Fruit fly (Drosophila melanogaster) whole organism, adult: ENCODE data around the gene CG31415.
A peak's percentile ranks its signal among the peaks of the same experiment; 100 is the strongest.

Source experiments
- CG11617 ChIP-seq: fragments of 200-800 bp; sonication (Bioruptor generic); optimal IDR thresholded peaks from 2 replicates; lab custom pipeline; 2017; ENCODE audit warnings: mild to moderate bottlenecking, missing biosample characterization, missing genetic modification reagents, missing genetic modification characterization
- CG12768 ChIP-seq: fragments of 200-800 bp; sonication (Bioruptor generic); optimal IDR thresholded peaks from 2 replicates; lab custom pipeline; 2017; ENCODE audit warnings: missing biosample characterization, missing genetic modification characterization, mild to moderate bottlenecking, moderate library complexity, missing genetic modification reagents
- CG14711 ChIP-seq: fragments of 200-800 bp; sonication (Bioruptor generic); optimal IDR thresholded peaks from 2 replicates; lab custom pipeline; 2018; ENCODE audit warnings: missing biosample characterization, mild to moderate bottlenecking, missing genetic modification characterization, moderate library complexity
- CG1620 ChIP-seq: fragments of 200-800 bp; sonication (Bioruptor generic); optimal IDR thresholded peaks from 2 replicates; lab custom pipeline; 2016; ENCODE audit warnings: missing biosample characterization, missing genetic modification characterization
- CG33017 ChIP-seq: fragments of 200-800 bp; sonication (Bioruptor generic); optimal IDR thresholded peaks from 2 replicates; lab custom pipeline; 2018; ENCODE audit warnings: missing biosample characterization, mild to moderate bottlenecking, missing genetic modification characterization, moderate library complexity
- CG5204 ChIP-seq: fragments of 200-800 bp; sonication (Bioruptor generic); optimal IDR thresholded peaks from 2 replicates; lab custom pipeline; 2016; ENCODE audit warnings: missing biosample characterization, missing genetic modification characterization
- CG7045 ChIP-seq: fragments of 200-800 bp; sonication (Bioruptor generic); optimal IDR thresholded peaks from 2 replicates; lab custom pipeline; 2017; ENCODE audit warnings: missing biosample characterization, mild to moderate bottlenecking, missing genetic modification characterization
- CG7101 ChIP-seq: fragments of 200-800 bp; sonication (Bioruptor generic); optimal IDR thresholded peaks from 2 replicates; lab custom pipeline; 2018; ENCODE audit warnings: missing biosample characterization, mild to moderate bottlenecking, missing genetic modification characterization, moderate library complexity
- Clk ChIP-seq: fragments of 200-800 bp; sonication (Bioruptor generic); optimal IDR thresholded peaks from 2 replicates; lab custom pipeline; 2017; ENCODE audit warnings: missing biosample characterization, missing genetic modification characterization
- Crg-1 ChIP-seq: fragments of 200-800 bp; sonication (Bioruptor generic); optimal IDR thresholded peaks from 2 replicates; lab custom pipeline; 2016; ENCODE audit warnings: missing biosample characterization, missing genetic modification characterization
- Hr96 ChIP-seq: fragments of 200-800 bp; sonication (Bioruptor generic); optimal IDR thresholded peaks from 2 replicates; lab custom pipeline; 2016; ENCODE audit warnings: missing biosample characterization, missing genetic modification characterization
- Mnt ChIP-seq: fragments of 200-800 bp; sonication (Bioruptor generic); optimal IDR thresholded peaks from 2 replicates; lab custom pipeline; 2016; ENCODE audit warnings: missing biosample characterization, mild to moderate bottlenecking, missing genetic modification characterization
- bab1 ChIP-seq: fragments of 200-800 bp; sonication (Bioruptor generic); optimal IDR thresholded peaks from 3 replicates; lab custom pipeline; 2019; ENCODE audit warnings: missing biosample characterization, mild to moderate bottlenecking, missing genetic modification characterization, moderate library complexity
- cic ChIP-seq: fragments of 200-800 bp; sonication (Bioruptor generic); optimal IDR thresholded peaks from 2 replicates; lab custom pipeline; 2017; ENCODE audit warnings: missing biosample characterization, mild to moderate bottlenecking, missing genetic modification characterization, moderate library complexity
- cnc ChIP-seq, 2 experiments: fragments of >200 bp; optimal IDR thresholded peaks; 2 replicates each; lab custom pipeline; 2017
- kay ChIP-seq: fragments of 200-800 bp; sonication (Bioruptor generic); peaks from one replicate; lab custom pipeline; 2016; ENCODE audit warnings: missing biosample characterization, missing genetic modification characterization, borderline replicate concordance
- ovo ChIP-seq: fragments of 200-800 bp; sonication (Bioruptor generic); optimal IDR thresholded peaks from 2 replicates; lab custom pipeline; 2016; ENCODE audit warnings: missing biosample characterization, missing genetic modification characterization
- pad ChIP-seq: fragments of 200-800 bp; sonication (Bioruptor generic); optimal IDR thresholded peaks from 3 replicates; lab custom pipeline; 2017; ENCODE audit warnings: missing biosample characterization, missing genetic modification characterization, mild to moderate bottlenecking, moderate library complexity, missing genetic modification reagents
- tj ChIP-seq: fragments of 200-800 bp; sonication (Bioruptor generic); optimal IDR thresholded peaks from 3 replicates; lab custom pipeline; 2017; ENCODE audit warnings: missing biosample characterization, mild to moderate bottlenecking, missing genetic modification characterization, moderate library complexity
- toe ChIP-seq: fragments of 200-800 bp; sonication (Bioruptor generic); optimal IDR thresholded peaks from 2 replicates; lab custom pipeline; 2016; ENCODE audit warnings: missing biosample characterization, missing genetic modification characterization

CG31415 gene

dm6 chr3R:9733150-9733549 is 10.2 kb upstream of the CG31415 start, which contains the start of gene alphaTub85E:
TSS of gene alphaTub85E (minus strand) at chr3R:9733250.
- no peak for TF ChIP-seq Hr96
- TF ChIP-seq CG1620 (GFP tag; lab: Kevin White, UChicago): no peak
- no peak for TF ChIP-seq CG7045 (GFP tag; lab: Kevin White, UChicago)
- TF ChIP-seq kay (GFP tag; lab: Kevin White, UChicago): no peak
- no peak for TF ChIP-seq tj (GFP tag; lab: Kevin White, UChicago)
- TF ChIP-seq CG7101 (tag; lab: Kevin White, UChicago): no peak
- no peak for TF ChIP-seq CG5204 (GFP tag; lab: Kevin White, UChicago)
- no peak for TF ChIP-seq CG11617 (GFP tag; lab: Kevin White, UChicago)
- TF ChIP-seq cic (GFP tag; lab: Kevin White, UChicago): no peak
- no peak for TF ChIP-seq CG33017 (tag; lab: Kevin White, UChicago)
- TF ChIP-seq Mnt (GFP tag; lab: Kevin White, UChicago): no peak
- no peak for TF ChIP-seq pad (GFP tag; lab: Kevin White, UChicago)

DNA sequence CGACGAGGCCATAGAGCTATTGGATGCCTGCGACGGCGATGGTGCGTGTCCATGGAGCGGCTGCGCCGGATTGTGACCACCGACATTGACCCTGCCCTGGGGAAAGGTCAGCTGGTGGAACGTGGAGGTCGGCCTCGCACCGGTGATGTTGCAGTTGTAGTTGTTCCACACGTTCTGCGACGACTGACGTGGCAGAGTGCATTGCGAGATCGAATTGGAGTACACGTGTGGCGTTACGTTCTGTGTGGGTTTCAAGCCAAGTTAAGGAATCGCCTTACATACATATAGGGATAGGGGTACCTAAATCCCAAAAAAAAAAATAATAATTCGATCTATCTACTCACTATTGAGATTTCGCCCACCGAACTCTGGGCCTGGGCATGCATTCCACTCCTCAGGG is 8.2 kb upstream of the CG31415 start:
- TF ChIP-seq Clk (no peak), pad (GFP tag; lab: Kevin White, UChicago) (no peak), CG7101 (tag; lab: Kevin White, UChicago) (no peak), ovo (GFP tag; lab: Kevin White, UChicago) (no peak), cnc (optimal IDR thresholded peaks at IDR 0.05; lab: Kevin White, UChicago) (no peak), Crg-1 (GFP tag; lab: Kevin White, UChicago) (no peak), CG11617 (GFP tag; lab: Kevin White, UChicago) (no peak), Mnt (GFP tag; lab: Kevin White, UChicago) (no peak), bab1 (GFP tag; lab: Kevin White, UChicago) (no peak), CG7045 (GFP tag; lab: Kevin White, UChicago) (no peak), cic (GFP tag; lab: Kevin White, UChicago) (no peak), Hr96 (no peak), tj (GFP tag; lab: Kevin White, UChicago) (no peak), CG5204 (GFP tag; lab: Kevin White, UChicago) (no peak), CG12768 (GFP tag; lab: Kevin White, UChicago) (no peak), CG1620 (GFP tag; lab: Kevin White, UChicago) (no peak), CG14711 (no peak), kay (GFP tag; lab: Kevin White, UChicago) (no peak)

DNA sequence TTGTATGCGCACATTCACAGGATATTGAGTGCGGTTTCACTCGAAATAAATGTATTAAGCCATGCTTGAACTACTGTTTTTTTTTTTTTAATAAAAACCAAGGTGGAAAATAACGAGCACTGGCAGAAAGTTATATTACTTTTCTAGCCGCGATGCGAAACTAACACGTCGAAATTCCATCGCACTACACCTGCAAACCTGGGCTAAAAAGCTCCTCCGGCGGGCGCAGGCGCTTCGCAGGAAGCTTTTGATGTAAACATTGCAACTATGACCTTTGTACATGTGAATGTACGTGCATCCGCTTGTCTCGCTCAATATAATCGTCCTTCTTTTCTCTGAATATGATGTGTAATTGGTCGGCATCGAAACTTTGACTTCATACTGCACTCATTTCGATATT is 3.5 kb upstream of the CG31415 start, which contains the start of gene side-VII:
Gene side-VII, minus strand, starts transcription at position 187 of the 400 bp plus-strand sequence.
- TF ChIP-seq CG7101 (tag; lab: Kevin White, UChicago): no peak
- TF ChIP-seq CG7045 (GFP tag; lab: Kevin White, UChicago): no peak
- no peak for TF ChIP-seq toe (GFP tag; lab: Kevin White, UChicago)
- no peak for TF ChIP-seq CG11617 (GFP tag; lab: Kevin White, UChicago)
- TF ChIP-seq CG14711: no peak
- no peak for TF ChIP-seq Crg-1 (GFP tag; lab: Kevin White, UChicago)
- peak; percentile 27 for TF ChIP-seq kay (GFP tag; lab: Kevin White, UChicago)

DNA sequence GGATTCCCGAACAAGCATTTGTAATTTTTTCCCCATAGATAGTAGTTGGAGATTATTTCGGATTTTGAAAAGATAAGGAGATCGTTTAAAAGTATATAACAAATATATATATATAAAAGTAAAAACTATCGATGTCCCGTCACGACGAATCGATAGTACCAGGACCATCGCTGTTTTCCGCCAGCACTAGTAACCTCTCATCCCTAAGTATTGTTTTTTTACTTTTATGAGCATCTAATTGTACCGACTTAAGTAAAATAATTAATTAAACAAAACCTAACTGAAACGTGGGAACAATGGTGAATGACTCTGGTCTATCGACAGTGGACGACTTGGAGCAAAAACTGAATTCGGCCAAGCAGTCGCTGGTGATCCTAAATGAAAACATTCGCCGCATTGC is 2.6 kb upstream of the CG31415 start, which contains the start of gene Pnn:
Gene Pnn, plus strand, starts transcription at position 187 of the 400 bp plus-strand sequence.
- peak; percentile 2 for TF ChIP-seq CG7101 (tag; lab: Kevin White, UChicago)
- no peak for TF ChIP-seq ovo (GFP tag; lab: Kevin White, UChicago)
- peak; percentile 12 for TF ChIP-seq Mnt (GFP tag; lab: Kevin White, UChicago)
- TF ChIP-seq CG11617 (GFP tag; lab: Kevin White, UChicago): peak; percentile 10
- peak; percentile 58 for TF ChIP-seq kay (GFP tag; lab: Kevin White, UChicago)

dm6 chr3R:9743995-9744394 is 678 bp downstream of the CG31415 start:
- TF ChIP-seq bab1 (GFP tag; lab: Kevin White, UChicago) (no peak), CG5204 (GFP tag; lab: Kevin White, UChicago) (no peak), Mnt (GFP tag; lab: Kevin White, UChicago) (no peak), Hr96 (no peak), kay (GFP tag; lab: Kevin White, UChicago) (no peak), CG7101 (tag; lab: Kevin White, UChicago) (no peak), pad (GFP tag; lab: Kevin White, UChicago) (no peak), ovo (GFP tag; lab: Kevin White, UChicago) (no peak), CG33017 (tag; lab: Kevin White, UChicago) (no peak), Crg-1 (GFP tag; lab: Kevin White, UChicago) (no peak), cnc (optimal IDR thresholded peaks at IDR 0.05; lab: Kevin White, UChicago) (no peak), tj (GFP tag; lab: Kevin White, UChicago) (no peak)

- TF ChIP-seq bab1 (GFP tag; lab: Kevin White, UChicago) (no peak), CG7101 (tag; lab: Kevin White, UChicago) (no peak)
Observed at dm6 chr3R:9745442-9745841, 2.1 kb downstream of the CG31415 start.

DNA sequence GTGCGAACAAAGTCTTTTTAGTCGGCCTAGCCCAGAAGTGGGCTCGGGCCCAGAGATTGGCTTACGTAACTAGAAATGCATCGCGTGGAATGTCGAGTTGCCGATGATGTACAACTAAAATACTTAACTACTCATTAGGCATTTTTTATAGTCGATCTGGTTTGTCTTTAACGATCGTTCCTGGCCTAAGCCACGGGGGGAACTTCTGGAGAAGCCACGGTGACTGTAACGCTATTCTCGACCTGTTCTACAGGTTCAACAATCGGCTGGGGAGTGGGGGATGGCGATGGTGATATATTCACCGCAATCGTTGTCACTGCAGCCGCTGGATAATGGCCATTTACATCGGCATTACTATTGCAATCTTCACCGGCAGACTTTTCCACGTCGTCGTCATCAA is 3.0 kb downstream of the CG31415 start, which contains the start of gene CG34409:
Gene CG34409, minus strand, starts transcription at position 101 of the 400 bp plus-strand sequence.
- no peak for TF ChIP-seq CG33017 (tag; lab: Kevin White, UChicago)
- no peak for TF ChIP-seq Crg-1 (GFP tag; lab: Kevin White, UChicago)
- no peak for TF ChIP-seq tj (GFP tag; lab: Kevin White, UChicago)
- TF ChIP-seq toe (GFP tag; lab: Kevin White, UChicago): no peak
- no peak for TF ChIP-seq pad (GFP tag; lab: Kevin White, UChicago)
- TF ChIP-seq CG14711: no peak
- no peak for TF ChIP-seq CG11617 (GFP tag; lab: Kevin White, UChicago)
- no peak for TF ChIP-seq cic (GFP tag; lab: Kevin White, UChicago)
- no peak for TF ChIP-seq Hr96
- no peak for TF ChIP-seq kay (GFP tag; lab: Kevin White, UChicago)
- no peak for TF ChIP-seq cnc (optimal IDR thresholded peaks at IDR 0.05; lab: Kevin White, UChicago)
- no peak for TF ChIP-seq Clk
- no peak for TF ChIP-seq ovo (GFP tag; lab: Kevin White, UChicago)
- TF ChIP-seq CG7045 (GFP tag; lab: Kevin White, UChicago): no peak
- no peak for TF ChIP-seq bab1 (GFP tag; lab: Kevin White, UChicago)
- no peak for TF ChIP-seq CG1620 (GFP tag; lab: Kevin White, UChicago)
- no peak for TF ChIP-seq CG5204 (GFP tag; lab: Kevin White, UChicago)
- TF ChIP-seq CG12768 (GFP tag; lab: Kevin White, UChicago): no peak
- TF ChIP-seq CG7101 (tag; lab: Kevin White, UChicago): no peak
- no peak for TF ChIP-seq Mnt (GFP tag; lab: Kevin White, UChicago)
